Worm (Caenorhabditis elegans) whole organism, L1 larva: ENCODE measurements around the gene gsp-2.

ENCODE experiments used
- C04F5.9 ChIP-seq: sonication (generic microtip); optimal IDR thresholded peaks from 2 replicates; lab custom pipeline; 2016; ENCODE audit warnings: missing genetic modification characterization, missing compliant biosample characterization
- C34B4.2 ChIP-seq: sonication (generic microtip); optimal IDR thresholded peaks from 2 replicates; lab custom pipeline; 2017; ENCODE audit warnings: mild to moderate bottlenecking, missing genetic modification characterization, missing compliant biosample characterization
- F16B12.6 ChIP-seq: fragments of 150-350 bp; optimal IDR thresholded peaks from 2 replicates; lab custom pipeline; 2014; ENCODE audit warnings: missing biosample characterization, missing genetic modification characterization
- Y116A8C.19 ChIP-seq: sonication (generic microtip); optimal IDR thresholded peaks from 2 replicates; lab custom pipeline; 2016; ENCODE audit warnings: missing compliant biosample characterization, missing genetic modification characterization, borderline replicate concordance
- ceh-82 ChIP-seq, 3 experiments: fragments of 150-350 bp in 1 of 3; sonication (generic microtip) in 2 of 3; optimal IDR thresholded peaks; 2 replicates each; lab custom pipeline; 2014 to 2017; ENCODE audit warnings: missing biosample characterization in 3 of 3, missing genetic modification characterization in 3 of 3
- ceh-90 ChIP-seq: sonication (generic microtip); optimal IDR thresholded peaks from 2 replicates; lab custom pipeline; 2016; ENCODE audit warnings: missing genetic modification characterization, missing compliant biosample characterization
- ces-1 ChIP-seq: fragments of 150-350 bp; optimal IDR thresholded peaks from 2 replicates; lab custom pipeline; 2014; ENCODE audit warnings: missing biosample characterization, missing genetic modification reagents, missing genetic modification characterization
- dpl-1 ChIP-seq, 3 experiments: fragments of 150-350 bp in 2 of 3; sonication (generic microtip) in 1 of 3; optimal IDR thresholded peaks; 2 replicates each; lab custom pipeline; 2014 to 2017; ENCODE audit warnings: missing biosample characterization in 3 of 3, missing genetic modification characterization in 3 of 3, missing genetic modification reagents in 3 of 3
- dsc-1 ChIP-seq: sonication (generic microtip); optimal IDR thresholded peaks from 2 replicates; lab custom pipeline; 2016; ENCODE audit warnings: mild to moderate bottlenecking, missing genetic modification characterization, missing compliant biosample characterization
- efl-1 ChIP-seq, 4 experiments: fragments of 150-350 bp; optimal IDR thresholded peaks in 3 of 4; peaks in 1 of 4; 1 replicate in 1 of 4; 2 replicates in 3 of 4; lab custom pipeline; 2014; ENCODE audit warnings: missing biosample characterization in 2 of 4, missing genetic modification characterization in 2 of 4, missing genetic modification reagents in 2 of 4
- egl-27 ChIP-seq, 2 experiments: fragments of 150-350 bp in 1 of 2; sonication (generic microtip); optimal IDR thresholded peaks; 3 replicates each; lab custom pipeline; 2017 to 2018; ENCODE audit warnings: missing biosample characterization in 2 of 2, missing genetic modification characterization in 2 of 2, missing genetic modification reagents in 2 of 2
- elt-2 ChIP-seq: sonication (generic microtip); optimal IDR thresholded peaks from 2 replicates; lab custom pipeline; 2016; ENCODE audit warnings: missing genetic modification characterization, mild to moderate bottlenecking, inconsistent platforms, missing compliant biosample characterization, missing genetic modification reagents
- elt-3 ChIP-seq, 6 experiments: fragments of 150-350 bp in 1 of 6; sonication (generic microtip); optimal IDR thresholded peaks; 2 replicates each; lab custom pipeline; 2017 to 2018; ENCODE audit warnings: missing biosample characterization in 6 of 6, missing genetic modification characterization in 6 of 6, inconsistent platforms in 1 of 6
- ets-5 ChIP-seq: fragments of 200-800 bp; sonication (Bioruptor generic); IDR thresholded peaks from 2 replicates; pipeline ENCODE4 v1.3.6; 2022; ENCODE audit warnings: missing genetic modification characterization, missing compliant biosample characterization
- fkh-8 ChIP-seq: sonication (generic microtip); optimal IDR thresholded peaks from 2 replicates; lab custom pipeline; 2016; ENCODE audit warnings: mild to moderate bottlenecking, missing genetic modification characterization, missing compliant biosample characterization
- fos-1 ChIP-seq: fragments of 150-350 bp; optimal IDR thresholded peaks from 2 replicates; lab custom pipeline; 2014; ENCODE audit warnings: missing biosample characterization, missing genetic modification characterization
- hlh-17 ChIP-seq: fragments of 200-800 bp; sonication (Bioruptor generic); optimal IDR thresholded peaks from 2 replicates; lab custom pipeline; 2018; ENCODE audit warnings: missing genetic modification characterization, mild to moderate bottlenecking, missing compliant biosample characterization, moderate library complexity, borderline replicate concordance
- irx-1 ChIP-seq: sonication (generic microtip); optimal IDR thresholded peaks from 2 replicates; lab custom pipeline; 2016; ENCODE audit warnings: missing genetic modification characterization, missing compliant biosample characterization
- jun-1 ChIP-seq: fragments of 150-350 bp; optimal IDR thresholded peaks from 2 replicates; lab custom pipeline; 2014; ENCODE audit warnings: missing biosample characterization, missing genetic modification reagents, missing genetic modification characterization
- lin-14 ChIP-seq: fragments of 200-800 bp; sonication (Bioruptor generic); optimal IDR thresholded peaks from 2 replicates; lab custom pipeline; 2018; ENCODE audit warnings: mild to moderate bottlenecking, missing genetic modification characterization, moderate library complexity, missing compliant biosample characterization
- lin-15B ChIP-seq: fragments of 150-350 bp; sonication (generic microtip); optimal IDR thresholded peaks from 3 replicates; lab custom pipeline; 2014; ENCODE audit warnings: missing biosample characterization, missing genetic modification characterization
- lin-35 ChIP-seq, 2 experiments: fragments of 150-350 bp; optimal IDR thresholded peaks; 2 replicates each; lab custom pipeline; 2014; ENCODE audit warnings: missing biosample characterization in 2 of 2, missing genetic modification characterization in 2 of 2, missing genetic modification reagents in 2 of 2
- lir-3 ChIP-seq: sonication (generic microtip); optimal IDR thresholded peaks from 2 replicates; lab custom pipeline; 2016; ENCODE audit warnings: mild to moderate bottlenecking, missing genetic modification characterization, moderate library complexity, missing compliant biosample characterization; ENCODE audit not compliant: poor library complexity
- lsy-2 ChIP-seq, 2 experiments: fragments of 150-350 bp; optimal IDR thresholded peaks; 2 replicates each; lab custom pipeline; 2014; ENCODE audit warnings: missing biosample characterization in 2 of 2, missing genetic modification characterization in 2 of 2
- mab-9 ChIP-seq: fragments of 200-800 bp; sonication (Bioruptor generic); IDR thresholded peaks from 2 replicates; pipeline ENCODE4 v1.3.6; 2022; ENCODE audit warnings: missing genetic modification reagents, missing genetic modification characterization, missing compliant biosample characterization
- mdl-1 ChIP-seq, 2 experiments: fragments of 150-350 bp; optimal IDR thresholded peaks; 2 replicates each; lab custom pipeline; 2014 to 2017; ENCODE audit warnings: missing biosample characterization in 2 of 2, missing genetic modification characterization in 2 of 2, inconsistent platforms in 1 of 2
- mef-2 ChIP-seq: fragments of 150-350 bp; optimal IDR thresholded peaks from 2 replicates; lab custom pipeline; 2014; ENCODE audit warnings: missing biosample characterization, missing genetic modification characterization
- mep-1 ChIP-seq: fragments of 150-350 bp; optimal IDR thresholded peaks from 2 replicates; lab custom pipeline; 2014; ENCODE audit warnings: missing biosample characterization, missing genetic modification characterization
- nhr-11 ChIP-seq: fragments of 150-350 bp; optimal IDR thresholded peaks from 2 replicates; lab custom pipeline; 2014; ENCODE audit warnings: missing biosample characterization, missing genetic modification characterization
- nhr-19 ChIP-seq: fragments of 200-800 bp; sonication (Bioruptor generic); conservative IDR thresholded peaks from 2 replicates; pipeline ENCODE4 v1.3.6; 2022; ENCODE audit warnings: missing genetic modification characterization, missing compliant biosample characterization
- nhr-20 ChIP-seq: sonication (generic microtip); optimal IDR thresholded peaks from 2 replicates; lab custom pipeline; 2016; ENCODE audit warnings: mild to moderate bottlenecking, missing genetic modification characterization, missing compliant biosample characterization
- nhr-47 ChIP-seq: sonication (generic microtip); optimal IDR thresholded peaks from 2 replicates; lab custom pipeline; 2016; ENCODE audit warnings: mild to moderate bottlenecking, missing genetic modification characterization, moderate library complexity, missing compliant biosample characterization
- nhr-71 ChIP-seq: sonication (generic microtip); optimal IDR thresholded peaks from 2 replicates; lab custom pipeline; 2016; ENCODE audit warnings: mild to moderate bottlenecking, missing genetic modification characterization, moderate library complexity, missing compliant biosample characterization
- nhr-76 ChIP-seq: sonication (generic microtip); optimal IDR thresholded peaks from 2 replicates; lab custom pipeline; 2017; ENCODE audit warnings: missing biosample characterization, missing genetic modification characterization
- nhr-90 ChIP-seq: sonication (generic microtip); optimal IDR thresholded peaks from 2 replicates; lab custom pipeline; 2016; ENCODE audit warnings: mild to moderate bottlenecking, missing genetic modification characterization, missing compliant biosample characterization; ENCODE audit not compliant: poor library complexity
- pag-3 ChIP-seq: sonication (generic microtip); optimal IDR thresholded peaks from 2 replicates; lab custom pipeline; 2017; ENCODE audit warnings: missing genetic modification characterization, mild to moderate bottlenecking, missing compliant biosample characterization, antibody characterized with exemption, borderline replicate concordance; ENCODE audit not compliant: insufficient read depth
- pax-3 ChIP-seq: fragments of 200-800 bp; sonication (Bioruptor generic); optimal IDR thresholded peaks from 2 replicates; lab custom pipeline; 2018; ENCODE audit warnings: mild to moderate bottlenecking, missing genetic modification characterization, moderate library complexity, missing compliant biosample characterization
- pqm-1 ChIP-seq: sonication (generic microtip); optimal IDR thresholded peaks from 3 replicates; lab custom pipeline; 2017; ENCODE audit warnings: missing biosample characterization, missing genetic modification characterization
- rnt-1 ChIP-seq: sonication (generic microtip); optimal IDR thresholded peaks from 2 replicates; lab custom pipeline; 2016; ENCODE audit warnings: mild to moderate bottlenecking, missing genetic modification characterization, moderate library complexity, missing compliant biosample characterization
- skn-1 ChIP-seq: fragments of 150-350 bp; optimal IDR thresholded peaks from 2 replicates; lab custom pipeline; 2014; ENCODE audit warnings: missing biosample characterization, missing genetic modification characterization
- snu-23 ChIP-seq: sonication (generic microtip); optimal IDR thresholded peaks from 2 replicates; lab custom pipeline; 2016; ENCODE audit warnings: missing genetic modification characterization, missing compliant biosample characterization
- swsn-7 ChIP-seq: sonication (generic microtip); optimal IDR thresholded peaks from 2 replicates; lab custom pipeline; 2016; ENCODE audit warnings: missing genetic modification characterization, missing compliant biosample characterization
- tbx-2 ChIP-seq: sonication (generic microtip); optimal IDR thresholded peaks from 2 replicates; lab custom pipeline; 2016; ENCODE audit warnings: missing genetic modification characterization, missing compliant biosample characterization
- unc-62 ChIP-seq: fragments of 150-350 bp; optimal IDR thresholded peaks from 2 replicates; lab custom pipeline; 2014; ENCODE audit warnings: missing biosample characterization, missing genetic modification reagents, missing genetic modification characterization
- unc-98 ChIP-seq: fragments of 200-800 bp; sonication (Bioruptor generic); IDR thresholded peaks from 2 replicates; pipeline ENCODE4 v1.3.6; 2022; ENCODE audit warnings: missing genetic modification characterization, missing compliant biosample characterization
- xbp-1 ChIP-seq: sonication (generic microtip); optimal IDR thresholded peaks from 2 replicates; lab custom pipeline; 2016; ENCODE audit warnings: missing genetic modification characterization, missing compliant biosample characterization
- zip-4 ChIP-seq: fragments of 200-800 bp; sonication (Bioruptor generic); optimal IDR thresholded peaks from 2 replicates; lab custom pipeline; 2018; ENCODE audit warnings: mild to moderate bottlenecking, missing genetic modification characterization, moderate library complexity, missing compliant biosample characterization
- ztf-4 ChIP-seq: fragments of 150-350 bp; optimal IDR thresholded peaks from 2 replicates; lab custom pipeline; 2014; ENCODE audit warnings: missing biosample characterization, missing genetic modification characterization

Gene gsp-2

DNA sequence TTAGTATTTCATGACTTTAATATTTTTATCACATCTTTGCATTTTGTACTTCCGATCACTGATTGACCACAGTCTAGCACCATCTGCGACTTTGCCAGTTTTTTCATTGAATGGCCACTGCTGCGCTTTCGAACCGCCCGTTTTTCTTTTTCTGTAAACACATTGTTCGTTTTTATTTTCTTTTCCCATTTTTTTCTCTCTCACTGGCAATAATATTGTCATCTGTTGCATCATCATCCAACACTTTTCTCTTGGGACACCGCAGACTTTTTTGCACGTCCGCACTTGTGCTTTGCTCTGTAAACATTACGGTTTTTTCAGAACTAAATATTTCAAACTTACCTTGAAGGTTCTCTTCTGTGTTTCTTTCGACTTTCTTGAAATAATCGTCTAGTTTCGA lies 22.2 kb downstream of the gsp-2 start:
- peak; percentile 58 for TF ChIP-seq nhr-20 (tag; lab: Kevin White, UChicago)
- no peak for TF ChIP-seq nhr-11 (tag; lab: Kevin White, UChicago)
- peak; percentile 56 for TF ChIP-seq lin-14 (GFP tag; lab: Kevin White, UChicago)
- TF ChIP-seq mef-2 (tag; lab: Kevin White, UChicago): no peak
- peak; percentile 17 for TF ChIP-seq snu-23 (GFP tag; lab: Kevin White, UChicago)
- peak in 1 of 6 experiments; percentile 20 for TF ChIP-seq elt-3 (tag; optimal IDR thresholded peaks at IDR 0.05; lab: Kevin White, UChicago)

ce11 chrIII:7359037-7359548 lies 22.7 kb downstream of the gsp-2 start, which contains the start of the genes eco-1 and hmgr-1:
eco-1 (minus strand) TSS chrIII:7359095.
hmgr-1 (plus strand) TSS chrIII:7359498.
- TF ChIP-seq pag-3 (tag; lab: Kevin White, UChicago): no peak
- TF ChIP-seq nhr-71 (tag; lab: Kevin White, UChicago): peak; percentile 59
- peak; percentile 50 for TF ChIP-seq nhr-47 (tag; lab: Kevin White, UChicago)
- no peak for TF ChIP-seq pqm-1 (tag; lab: Kevin White, UChicago)
- TF ChIP-seq dpl-1 (GFP tag; optimal IDR thresholded peaks at IDR 0.05; lab: Kevin White, UChicago): peak; percentile 65 to 83 (median 76)
- no peak for TF ChIP-seq ztf-4
- peak; percentile 52 to 87 for TF ChIP-seq lin-35 (GFP tag; optimal IDR thresholded peaks at IDR 0.05; lab: Kevin White, UChicago)
- TF ChIP-seq pax-3 (tag; lab: Kevin White, UChicago): no peak
- TF ChIP-seq snu-23 (GFP tag; lab: Kevin White, UChicago): peak; percentile 30
- no peak for TF ChIP-seq C34B4.2
- no peak for TF ChIP-seq lin-14 (GFP tag; lab: Kevin White, UChicago)
- TF ChIP-seq nhr-19 (GFP tag; lab: Robert Waterston, UW): peak; percentile 27
- peak; percentile 0 for TF ChIP-seq zip-4 (GFP tag; lab: Kevin White, UChicago)
- no peak for TF ChIP-seq hlh-17 (GFP tag; lab: Kevin White, UChicago)
- TF ChIP-seq xbp-1 (tag; lab: Kevin White, UChicago): peak; percentile 39
- TF ChIP-seq unc-62 (GFP tag; lab: Kevin White, UChicago): no peak
- TF ChIP-seq skn-1: peak; percentile 50
- no peak for TF ChIP-seq mab-9 (GFP tag; lab: Robert Waterston, UW)
- no peak for TF ChIP-seq fos-1 (tag; lab: Kevin White, UChicago)
- TF ChIP-seq nhr-76 (tag; lab: Kevin White, UChicago): no peak
- no peak for TF ChIP-seq unc-98 (GFP tag; lab: Robert Waterston, UW)
- no peak for TF ChIP-seq ets-5
- TF ChIP-seq tbx-2 (tag; lab: Kevin White, UChicago): peak; percentile 27
- TF ChIP-seq irx-1 (tag; lab: Kevin White, UChicago): no peak
- TF ChIP-seq Y116A8C.19 (tag; lab: Kevin White, UChicago): no peak
- peak; percentile 16 for TF ChIP-seq lin-15B (tag; lab: Kevin White, UChicago)
- peak in 1 of 2 experiments; percentile 15 for TF ChIP-seq mdl-1 (tag; optimal IDR thresholded peaks at IDR 0.05; lab: Kevin White, UChicago)
- TF ChIP-seq lir-3: peak; percentile 38
- peak; percentile 68 for TF ChIP-seq rnt-1
- peak; percentile 53 for TF ChIP-seq swsn-7 (tag; lab: Kevin White, UChicago)
- no peak for TF ChIP-seq jun-1
- TF ChIP-seq lsy-2 (tag; optimal IDR thresholded peaks at IDR 0.05; lab: Kevin White, UChicago): peak; percentile 55 to 62
- TF ChIP-seq C04F5.9 (tag; lab: Kevin White, UChicago): no peak
- peak; percentile 17 to 79 for TF ChIP-seq efl-1 (optimal IDR thresholded peaks at IDR 0.05; lab: Kevin White, UChicago)
- peak; percentile 83 to 98 for TF ChIP-seq efl-1 (GFP tag; optimal IDR thresholded peaks at IDR 0.05 in 1 of 2; lab: Kevin White, UChicago)
- TF ChIP-seq F16B12.6: peak; percentile 42
- no peak for TF ChIP-seq ces-1
- TF ChIP-seq ceh-90 (tag; lab: Kevin White, UChicago): no peak
- TF ChIP-seq egl-27 (tag; optimal IDR thresholded peaks at IDR 0.05; lab: Kevin White, UChicago): no peak
- peak; percentile 52 for TF ChIP-seq mep-1 (tag; lab: Kevin White, UChicago)
- peak in 2 of 3 experiments; percentile 3 to 26 for TF ChIP-seq ceh-82 (tag; optimal IDR thresholded peaks at IDR 0.05; lab: Kevin White, UChicago)
- peak; percentile 41 for TF ChIP-seq nhr-90 (tag; lab: Kevin White, UChicago)
- peak; percentile 28 for TF ChIP-seq dsc-1
- TF ChIP-seq elt-2: no peak
- TF ChIP-seq nhr-20 (tag; lab: Kevin White, UChicago): no peak
- TF ChIP-seq fkh-8 (tag; lab: Kevin White, UChicago): no peak
